Fruit fly (Drosophila melanogaster) S2 (cell line): ENCODE results near the gene CG3764.

Experiments used
- CG8478 ChIP-seq: fragments of >200 bp; optimal IDR thresholded peaks from 2 replicates; lab custom pipeline; 2018
- CTCF ChIP-seq, 2 experiments: fragments of >200 bp; optimal IDR thresholded peaks; 2 replicates each; lab custom pipeline; 2018

DNA sequence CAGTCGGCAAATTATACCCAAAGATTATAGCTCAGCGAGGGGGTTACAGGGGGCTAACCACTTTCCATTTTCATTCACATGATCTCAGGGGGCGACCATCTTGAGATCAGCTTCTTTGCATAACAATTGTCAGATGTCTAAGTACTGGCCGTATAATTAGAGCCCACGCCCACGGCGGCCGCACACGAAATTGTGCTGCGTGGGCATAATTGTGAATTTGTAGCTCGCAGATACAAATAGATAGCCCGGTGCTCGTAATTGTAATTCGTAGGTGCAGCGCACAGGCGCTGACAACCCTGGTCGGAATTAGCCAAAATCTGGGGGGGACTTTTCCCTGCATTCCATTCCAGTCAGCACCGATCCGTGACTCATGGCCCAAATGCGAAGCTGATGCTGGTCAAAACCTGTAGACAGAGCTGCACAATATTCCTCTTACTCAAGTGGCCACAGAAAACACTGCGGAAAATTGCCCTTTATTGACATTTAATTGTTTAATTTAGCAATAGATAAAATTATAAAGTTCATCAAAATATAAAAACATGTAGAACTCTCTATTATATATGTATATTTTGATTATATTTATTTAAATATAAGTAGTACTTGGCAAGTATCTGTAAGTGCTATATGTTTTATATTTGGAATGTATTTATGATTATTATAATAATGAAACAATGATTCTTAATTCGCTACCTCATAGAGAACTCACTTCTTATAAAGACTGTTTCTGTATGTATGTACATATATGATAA lies 40.6 kb downstream of the CG3764 start:
- TF ChIP-seq CTCF (optimal IDR thresholded peaks at IDR 0.05; lab: Kevin White, UChicago), result no peak
- TF ChIP-seq CG8478 (lab: Kevin White, UChicago), result no peak
